Fruit fly (Drosophila melanogaster) Kc167 (cell line): ENCODE data around the gene CG17777.

Experiments used
- Myc ChIP-seq: fragments of >200 bp; optimal IDR thresholded peaks from 2 replicates; lab custom pipeline; 2017; ENCODE audit warnings: missing external identifiers
- Sin3A ChIP-seq: fragments of >200 bp; optimal IDR thresholded peaks from 2 replicates; lab custom pipeline; 2018; ENCODE audit warnings: missing external identifiers
- h ChIP-seq: fragments of >200 bp; optimal IDR thresholded peaks from 3 replicates; lab custom pipeline; 2018; ENCODE audit warnings: missing external identifiers
- insv ChIP-seq: fragments of >200 bp; optimal IDR thresholded peaks from 3 replicates; lab custom pipeline; 2018; ENCODE audit warnings: missing external identifiers
- psq ChIP-seq: fragments of >200 bp; optimal IDR thresholded peaks from 2 replicates; lab custom pipeline; 2017; ENCODE audit warnings: missing external identifiers
- ttk ChIP-seq: sonication (Bioruptor generic); optimal IDR thresholded peaks from 2 replicates; lab custom pipeline; 2017; ENCODE audit warnings: missing external identifiers

CG17777 gene

dm6 chrX:2213759-2214406, 27.2 kb downstream of the CG17777 start, which contains the start of gene SmydA-8:
SmydA-8 (minus strand) TSS chrX:2213809.
- TF ChIP-seq h (lab: Kevin White, UChicago) (no peak), Myc (no peak), psq (lab: Kevin White, UChicago) (no peak), Sin3A (lab: Kevin White, UChicago) (no peak), insv (lab: Kevin White, UChicago) (no peak), ttk (lab: Kevin White, UChicago) (no peak)

- TF ChIP-seq Sin3A (lab: Kevin White, UChicago) (no peak), ttk (lab: Kevin White, UChicago) (no peak)
Observed at dm6 chrX:2218455-2218854, 31.8 kb downstream of the CG17777 start.

dm6 chrX:2219246-2219645, 32.6 kb downstream of the CG17777 start:
- TF ChIP-seq ttk (lab: Kevin White, UChicago): no peak
- TF ChIP-seq insv (lab: Kevin White, UChicago): no peak
- no peak for TF ChIP-seq Sin3A (lab: Kevin White, UChicago)
- no peak for TF ChIP-seq psq (lab: Kevin White, UChicago)
- no peak for TF ChIP-seq Myc
- TF ChIP-seq h (lab: Kevin White, UChicago): no peak

- no peak for TF ChIP-seq psq (lab: Kevin White, UChicago)
- no peak for TF ChIP-seq Sin3A (lab: Kevin White, UChicago)
- TF ChIP-seq h (lab: Kevin White, UChicago): no peak
- no peak for TF ChIP-seq insv (lab: Kevin White, UChicago)
- no peak for TF ChIP-seq ttk (lab: Kevin White, UChicago)
Observed at dm6 chrX:2219899-2220298, 33.2 kb downstream of the CG17777 start.

- TF ChIP-seq h (lab: Kevin White, UChicago) (no peak), insv (lab: Kevin White, UChicago) (no peak), psq (lab: Kevin White, UChicago) (no peak), ttk (lab: Kevin White, UChicago) (no peak), Sin3A (lab: Kevin White, UChicago) (no peak), Myc (no peak)
Observed at dm6 chrX:2221598-2221997, 34.9 kb downstream of the CG17777 start.

dm6 chrX:2222181-2222790, 35.6 kb downstream of the CG17777 start, which contains the start of gene Vinc:
Vinc (minus strand) TSS chrX:2222567.
- TF ChIP-seq h (lab: Kevin White, UChicago) (no peak), Sin3A (lab: Kevin White, UChicago) (no peak), insv (lab: Kevin White, UChicago) (no peak), psq (lab: Kevin White, UChicago) (no peak), ttk (lab: Kevin White, UChicago) (no peak), Myc (no peak)

- TF ChIP-seq Sin3A (lab: Kevin White, UChicago): no peak
- TF ChIP-seq h (lab: Kevin White, UChicago): no peak
- TF ChIP-seq insv (lab: Kevin White, UChicago): no peak
- no peak for TF ChIP-seq ttk (lab: Kevin White, UChicago)
- no peak for TF ChIP-seq Myc
- no peak for TF ChIP-seq psq (lab: Kevin White, UChicago)
Observed at dm6 chrX:2223454-2223853, 36.8 kb downstream of the CG17777 start, which contains the start of gene CG14052. CG14052 (plus strand) TSS chrX:2223754.

- no peak for TF ChIP-seq h (lab: Kevin White, UChicago)
- no peak for TF ChIP-seq Sin3A (lab: Kevin White, UChicago)
- no peak for TF ChIP-seq psq (lab: Kevin White, UChicago)
- TF ChIP-seq insv (lab: Kevin White, UChicago): no peak
- no peak for TF ChIP-seq ttk (lab: Kevin White, UChicago)
- TF ChIP-seq Myc: no peak
Observed at dm6 chrX:2225138-2225537, 38.5 kb downstream of the CG17777 start, which contains the start of gene pcx. pcx (plus strand) TSS chrX:2225296.
